Fruit fly (Drosophila melanogaster) whole organism, embryonic: ENCODE data around the gene faf.

Source experiments
- Abd-B ChIP-seq: fragments of 200-800 bp; sonication (Bioruptor generic); optimal IDR thresholded peaks from 2 replicates; lab custom pipeline; 2018; ENCODE audit warnings: missing biosample characterization, mild to moderate bottlenecking, missing genetic modification characterization, moderate library complexity
- Blimp-1 ChIP-seq: fragments of 200-800 bp; sonication (Bioruptor generic); optimal IDR thresholded peaks from 3 replicates; lab custom pipeline; 2018; ENCODE audit warnings: missing biosample characterization, missing genetic modification characterization, mild to moderate bottlenecking, moderate library complexity, missing genetic modification reagents
- CG12155 ChIP-seq: fragments of 200-800 bp; sonication (Bioruptor generic); optimal IDR thresholded peaks from 3 replicates; lab custom pipeline; 2016; ENCODE audit warnings: missing biosample characterization, missing genetic modification characterization
- CG12769 ChIP-seq: fragments of 200-800 bp; sonication (Bioruptor generic); optimal IDR thresholded peaks from 2 replicates; lab custom pipeline; 2019; ENCODE audit warnings: missing biosample characterization, mild to moderate bottlenecking, missing genetic modification characterization, moderate library complexity
- CG13287 ChIP-seq: fragments of 200-800 bp; sonication (Bioruptor generic); IDR thresholded peaks from 2 replicates; pipeline ENCODE4 v1.3.6; 2022; ENCODE audit warnings: missing biosample characterization, missing genetic modification characterization; ENCODE audit not compliant: partially characterized antibody
- CG14710 ChIP-seq: fragments of 200-800 bp; sonication (Bioruptor generic); optimal IDR thresholded peaks from 3 replicates; lab custom pipeline; 2019; ENCODE audit warnings: missing biosample characterization, mild to moderate bottlenecking, missing genetic modification characterization, moderate library complexity
- CG15269 ChIP-seq: fragments of 200-800 bp; sonication (Bioruptor generic); optimal IDR thresholded peaks from 2 replicates; lab custom pipeline; 2018; ENCODE audit warnings: missing biosample characterization, mild to moderate bottlenecking, missing genetic modification characterization, moderate library complexity
- CG1603 ChIP-seq: fragments of 200-800 bp; sonication (Bioruptor generic); optimal IDR thresholded peaks from 2 replicates; lab custom pipeline; 2019; ENCODE audit warnings: missing biosample characterization, mild to moderate bottlenecking, missing genetic modification characterization, moderate library complexity
- CG17328 ChIP-seq: fragments of 200-800 bp; sonication (Bioruptor generic); IDR thresholded peaks from 2 replicates; pipeline ENCODE4 v1.3.6; 2022; ENCODE audit warnings: missing biosample characterization, missing genetic modification characterization
- CG17361 ChIP-seq: fragments of 200-800 bp; sonication (Bioruptor generic); IDR thresholded peaks from 3 replicates; pipeline ENCODE4 v1.3.6; 2022; ENCODE audit warnings: missing biosample characterization, missing genetic modification characterization
- CG17829 ChIP-seq: fragments of 200-800 bp; optimal IDR thresholded peaks from 2 replicates; lab custom pipeline; 2019; ENCODE audit warnings: missing biosample characterization, mild to moderate bottlenecking, missing genetic modification characterization, moderate library complexity
- CG2712 ChIP-seq: fragments of 200-800 bp; optimal IDR thresholded peaks from 3 replicates; lab custom pipeline; 2019; ENCODE audit warnings: missing biosample characterization, mild to moderate bottlenecking, missing genetic modification characterization, moderate library complexity
- CG31224 ChIP-seq: fragments of 200-800 bp; sonication (Bioruptor generic); IDR thresholded peaks from 2 replicates; pipeline ENCODE4 v1.3.6; 2022; ENCODE audit warnings: missing biosample characterization, missing genetic modification characterization
- CG31388 ChIP-seq: fragments of 200-800 bp; sonication (Bioruptor generic); optimal IDR thresholded peaks from 2 replicates; lab custom pipeline; 2016; ENCODE audit warnings: missing biosample characterization, missing genetic modification characterization
- CG31441 ChIP-seq: fragments of 200-800 bp; sonication (Bioruptor generic); IDR thresholded peaks from 2 replicates; pipeline ENCODE4 v1.3.6; 2022; ENCODE audit warnings: missing biosample characterization, missing genetic modification characterization
- CG32532 ChIP-seq: fragments of 200-800 bp; sonication (Bioruptor generic); IDR thresholded peaks from 2 replicates; pipeline ENCODE4 v1.3.6; 2022; ENCODE audit warnings: missing biosample characterization, missing genetic modification characterization
- CG32772 ChIP-seq: fragments of 200-800 bp; sonication (Bioruptor generic); IDR thresholded peaks from 2 replicates; pipeline ENCODE4 v1.3.6; 2022; ENCODE audit warnings: missing biosample characterization, missing genetic modification characterization
- CG3281 ChIP-seq: fragments of 200-800 bp; sonication (Bioruptor generic); optimal IDR thresholded peaks from 3 replicates; lab custom pipeline; 2017; ENCODE audit warnings: missing biosample characterization, mild to moderate bottlenecking, missing genetic modification characterization
- CG34224 ChIP-seq: fragments of 200-800 bp; sonication (Bioruptor generic); IDR thresholded peaks from 3 replicates; pipeline ENCODE4 v1.3.6; 2022; ENCODE audit warnings: missing biosample characterization, missing genetic modification characterization; ENCODE audit not compliant: partially characterized antibody
- CG3995 ChIP-seq: fragments of 200-800 bp; sonication (Bioruptor generic); optimal IDR thresholded peaks from 3 replicates; lab custom pipeline; 2016; ENCODE audit warnings: missing biosample characterization, missing genetic modification characterization
- CG42726 ChIP-seq: fragments of 200-800 bp; sonication (Bioruptor generic); IDR thresholded peaks from 2 replicates; pipeline ENCODE4 v1.3.6; 2022; ENCODE audit warnings: missing biosample characterization, missing genetic modification characterization; ENCODE audit not compliant: partially characterized antibody
- CG9797 ChIP-seq: fragments of 200-800 bp; sonication (Bioruptor generic); optimal IDR thresholded peaks from 3 replicates; lab custom pipeline; 2018; ENCODE audit warnings: missing biosample characterization, mild to moderate bottlenecking, missing genetic modification characterization
- CoRest ChIP-seq: fragments of 200-800 bp; sonication (Bioruptor generic); optimal IDR thresholded peaks from 3 replicates; lab custom pipeline; 2018; ENCODE audit warnings: missing biosample characterization, mild to moderate bottlenecking, missing genetic modification characterization, moderate library complexity
- Dp ChIP-seq: fragments of 200-800 bp; sonication (Bioruptor generic); optimal IDR thresholded peaks from 2 replicates; lab custom pipeline; 2018; ENCODE audit warnings: missing biosample characterization, mild to moderate bottlenecking, missing genetic modification characterization, moderate library complexity
- E2f1 ChIP-seq: fragments of 200-800 bp; sonication (Bioruptor generic); IDR thresholded peaks from 2 replicates; pipeline ENCODE4 v1.3.6; 2022; ENCODE audit warnings: missing biosample characterization, missing genetic modification characterization
- E2f2 ChIP-seq: fragments of 200-800 bp; sonication (Bioruptor generic); IDR thresholded peaks from 2 replicates; pipeline ENCODE4 v1.3.6; 2022; ENCODE audit warnings: missing biosample characterization, missing genetic modification characterization
- Ets97D ChIP-seq: fragments of 200-800 bp; sonication (Bioruptor generic); optimal IDR thresholded peaks from 3 replicates; lab custom pipeline; 2016; ENCODE audit warnings: missing biosample characterization, missing genetic modification characterization
- HLH4C ChIP-seq: fragments of 200-800 bp; sonication (Bioruptor generic); IDR thresholded peaks from 3 replicates; pipeline ENCODE4 v1.3.6; 2022; ENCODE audit warnings: missing biosample characterization, missing genetic modification characterization; ENCODE audit not compliant: partially characterized antibody
- HLH54F ChIP-seq: fragments of 200-800 bp; sonication (Bioruptor generic); optimal IDR thresholded peaks from 3 replicates; lab custom pipeline; 2016; ENCODE audit warnings: missing biosample characterization, missing genetic modification characterization
- Hr39 ChIP-seq: fragments of >200 bp; optimal IDR thresholded peaks from 2 replicates; lab custom pipeline; 2017
- Myb ChIP-seq: fragments of 200-800 bp; sonication (Bioruptor generic); optimal IDR thresholded peaks from 2 replicates; lab custom pipeline; 2016; ENCODE audit warnings: missing biosample characterization, missing genetic modification characterization
- Scr ChIP-seq: fragments of 200-800 bp; sonication (Bioruptor generic); IDR thresholded peaks from 2 replicates; pipeline ENCODE4 v1.3.6; 2022; ENCODE audit warnings: missing biosample characterization, missing genetic modification characterization; ENCODE audit not compliant: partially characterized antibody
- bbx ChIP-seq: fragments of 200-800 bp; sonication (Bioruptor generic); IDR thresholded peaks from 2 replicates; pipeline ENCODE4 v1.3.6; 2022; ENCODE audit warnings: missing biosample characterization, missing genetic modification characterization; ENCODE audit not compliant: partially characterized antibody
- bsh ChIP-seq, 2 experiments: fragments of 200-800 bp; sonication (Bioruptor generic); optimal IDR thresholded peaks; 2 replicates each; lab custom pipeline; 2017 to 2018; ENCODE audit warnings: mild to moderate bottlenecking in 2 of 2, missing biosample characterization in 2 of 2, missing genetic modification characterization in 2 of 2, moderate library complexity in 1 of 2
- crol ChIP-seq: fragments of 200-800 bp; sonication (Bioruptor generic); IDR thresholded peaks from 2 replicates; pipeline ENCODE4 v1.3.6; 2022; ENCODE audit warnings: missing biosample characterization, missing genetic modification characterization
- disco-r ChIP-seq: fragments of 200-800 bp; sonication (Bioruptor generic); optimal IDR thresholded peaks from 2 replicates; lab custom pipeline; 2016; ENCODE audit warnings: missing biosample characterization, missing genetic modification characterization
- fd96Cb ChIP-seq: fragments of 200-800 bp; sonication (Bioruptor generic); optimal IDR thresholded peaks from 2 replicates; lab custom pipeline; 2018; ENCODE audit warnings: missing biosample characterization, mild to moderate bottlenecking, missing genetic modification characterization, moderate library complexity
- hbn ChIP-seq: fragments of 200-800 bp; sonication (Bioruptor generic); IDR thresholded peaks from 2 replicates; pipeline ENCODE4 v1.3.6; 2022; ENCODE audit warnings: missing biosample characterization, missing genetic modification characterization; ENCODE audit not compliant: partially characterized antibody
- lilli ChIP-seq: fragments of 200-800 bp; sonication (Bioruptor generic); optimal IDR thresholded peaks from 3 replicates; lab custom pipeline; 2016; ENCODE audit warnings: missing biosample characterization, missing genetic modification characterization
- lola ChIP-seq, 3 experiments: fragments of >200 bp in 2 of 3; fragments of 200-800 bp in 1 of 3; sonication (Bioruptor generic) in 1 of 3; optimal IDR thresholded peaks; 2 replicates each; lab custom pipeline; 2017 to 2019; ENCODE audit warnings: missing biosample characterization in 3 of 3, missing genetic modification characterization in 3 of 3, mild to moderate bottlenecking in 1 of 3, moderate library complexity in 1 of 3
- luna ChIP-seq: fragments of 200-800 bp; sonication (Bioruptor generic); optimal IDR thresholded peaks from 2 replicates; lab custom pipeline; 2016; ENCODE audit warnings: missing biosample characterization, missing genetic modification characterization
- nerfin-2 ChIP-seq: fragments of 200-800 bp; sonication (Bioruptor generic); IDR thresholded peaks from 2 replicates; pipeline ENCODE4 v1.3.6; 2022; ENCODE audit warnings: missing biosample characterization, missing genetic modification characterization; ENCODE audit not compliant: partially characterized antibody
- pho ChIP-seq: fragments of 200-800 bp; sonication (Bioruptor generic); optimal IDR thresholded peaks from 2 replicates; lab custom pipeline; 2016; ENCODE audit warnings: missing biosample characterization, missing genetic modification characterization
- phol ChIP-seq: fragments of 200-800 bp; sonication (Bioruptor generic); optimal IDR thresholded peaks from 3 replicates; lab custom pipeline; 2018; ENCODE audit warnings: missing biosample characterization, mild to moderate bottlenecking, missing genetic modification characterization, moderate library complexity
- sens ChIP-seq: fragments of 200-800 bp; sonication (Bioruptor generic); peaks from one replicate; lab custom pipeline; 2016; ENCODE audit warnings: missing biosample characterization, missing genetic modification characterization
- slou ChIP-seq: fragments of 200-800 bp; sonication (Bioruptor generic); optimal IDR thresholded peaks from 3 replicates; lab custom pipeline; 2016; ENCODE audit warnings: missing biosample characterization, missing genetic modification characterization
- tna ChIP-seq: fragments of 200-800 bp; sonication (Bioruptor generic); IDR thresholded peaks from 2 replicates; pipeline ENCODE4 v1.3.6; 2022; ENCODE audit warnings: missing biosample characterization, missing genetic modification characterization; ENCODE audit not compliant: partially characterized antibody
- unc-4 ChIP-seq: fragments of 200-800 bp; sonication (Bioruptor generic); IDR thresholded peaks from 2 replicates; pipeline ENCODE4 v1.3.6; 2022; ENCODE audit warnings: missing biosample characterization, missing genetic modification characterization; ENCODE audit not compliant: partially characterized antibody

Gene faf

dm6 chr3R:31771790-31772576 is 4.8 kb upstream of the faf start, which contains the start of the genes betaGlu and sip3 (continued):
- peak; percentile 20 for TF ChIP-seq Myb (GFP tag; lab: Kevin White, UChicago)
- TF ChIP-seq HLH54F (GFP tag; lab: Kevin White, UChicago): no peak
- peak; percentile 87 for TF ChIP-seq CG3995 (GFP tag; lab: Kevin White, UChicago)
- TF ChIP-seq CG34224 (GFP tag; lab: Robert Waterston, UW): peak; percentile 89
- TF ChIP-seq fd96Cb (tag; lab: Kevin White, UChicago): no peak
- TF ChIP-seq CG31388 (GFP tag; lab: Kevin White, UChicago): no peak
- TF ChIP-seq E2f1: no peak
- TF ChIP-seq E2f2 (GFP tag; lab: Robert Waterston, UW): peak; percentile 50; the same call in 1 of the 2 replicates
- TF ChIP-seq Scr (GFP tag; lab: Robert Waterston, UW): peak; percentile 93
- peak; percentile 34 for TF ChIP-seq phol (tag; lab: Kevin White, UChicago)
- TF ChIP-seq CG15269 (tag; lab: Kevin White, UChicago): no peak
- peak; percentile 75; the same call in 2 of the 3 replicates for TF ChIP-seq CG17361 (GFP tag; lab: Robert Waterston, UW)
- no peak for TF ChIP-seq CG12769 (tag; lab: Kevin White, UChicago)
- peak; percentile 64 for TF ChIP-seq CG14710 (tag; lab: Kevin White, UChicago)
- TF ChIP-seq CG3281 (GFP tag; lab: Kevin White, UChicago): no peak
- TF ChIP-seq unc-4: peak; percentile 89
- peak; percentile 56 for TF ChIP-seq Dp (GFP tag; lab: Kevin White, UChicago)
- peak; percentile 83 for TF ChIP-seq sens (GFP tag; lab: Kevin White, UChicago)
- no peak for TF ChIP-seq CG31224 (GFP tag; lab: Robert Waterston, UW)
- TF ChIP-seq CG32532: no peak
- peak; percentile 36 for TF ChIP-seq CG17829
- no peak for TF ChIP-seq Hr39 (lab: Kevin White, UChicago)
- TF ChIP-seq CG31441: peak; percentile 22; the same call in 1 of the 2 replicates
- TF ChIP-seq HLH4C (GFP tag; lab: Robert Waterston, UW): peak; percentile 93
- TF ChIP-seq Abd-B (GFP tag; lab: Kevin White, UChicago): peak; percentile 44
- no peak for TF ChIP-seq disco-r (GFP tag; lab: Kevin White, UChicago)
- TF ChIP-seq CG12155 (GFP tag; lab: Kevin White, UChicago): peak; percentile 13
- TF ChIP-seq Blimp-1 (GFP tag; lab: Kevin White, UChicago): no peak
- TF ChIP-seq tna (GFP tag; lab: Robert Waterston, UW): peak; percentile 93
- TF ChIP-seq CG2712 (tag; lab: Kevin White, UChicago): peak; percentile 52
- peak; percentile 91 for TF ChIP-seq nerfin-2 (GFP tag; lab: Robert Waterston, UW)
- TF ChIP-seq lilli: peak; percentile 61
- TF ChIP-seq CG1603 (tag; lab: Kevin White, UChicago): peak; percentile 40
- peak; percentile 52 for TF ChIP-seq CG9797
- TF ChIP-seq bbx (GFP tag; lab: Robert Waterston, UW): peak; percentile 92
- TF ChIP-seq bsh (GFP tag; optimal IDR thresholded peaks at IDR 0.05; lab: Kevin White, UChicago): no peak
- TF ChIP-seq pho (GFP tag; lab: Kevin White, UChicago): peak; percentile 14
- no peak for TF ChIP-seq luna (GFP tag; lab: Kevin White, UChicago)
- TF ChIP-seq crol (GFP tag; lab: Robert Waterston, UW): no peak
- TF ChIP-seq CG13287 (GFP tag; lab: Robert Waterston, UW): peak; percentile 93
- TF ChIP-seq hbn (GFP tag; lab: Robert Waterston, UW): peak; percentile 86
- TF ChIP-seq CG42726: peak; percentile 89
- no peak for TF ChIP-seq CG32772 (GFP tag; lab: Robert Waterston, UW)
- TF ChIP-seq Ets97D: peak; percentile 47
- no peak for TF ChIP-seq CG17328 (GFP tag; lab: Robert Waterston, UW)
- no peak for TF ChIP-seq slou (GFP tag; lab: Kevin White, UChicago)
- peak; percentile 39 for TF ChIP-seq CoRest (tag; lab: Kevin White, UChicago)
- TF ChIP-seq lola (GFP tag; optimal IDR thresholded peaks at IDR 0.05; lab: Kevin White, UChicago): peak in 1 of 3 experiments; percentile 46
